Worm (Caenorhabditis elegans): ENCODE data around the gene ZK1127.3.

Gene ZK1127.3

ce11 chrII:7072590-7073536 is 17.8 kb downstream of the ZK1127.3 start:
- no peak for TF ChIP-seq ZK546.5 (tag; optimal IDR thresholded peaks at IDR 0.05)
- TF ChIP-seq nhr-237 (tag; optimal IDR thresholded peaks at IDR 0.05), result no peak
- no peak for TF ChIP-seq peb-1 (tag; optimal IDR thresholded peaks at IDR 0.05)
- TF ChIP-seq R02D3.7 (tag; optimal IDR thresholded peaks at IDR 0.05), result no peak
- TF ChIP-seq blmp-1 (tag; optimal IDR thresholded peaks at IDR 0.05; ENCODE audit: insufficient read depth), result no peak
- TF ChIP-seq ceh-16 (tag; optimal IDR thresholded peaks at IDR 0.05), result no peak
- TF ChIP-seq egl-27 (tag; optimal IDR thresholded peaks at IDR 0.05), result no peak
- TF ChIP-seq unc-55 (GFP tag; optimal IDR thresholded peaks at IDR 0.05), result peak; percentile 77
- peak; percentile 73 for TF ChIP-seq sma-3 (GFP tag; optimal IDR thresholded peaks at IDR 0.05)
- peak; percentile 12 for TF ChIP-seq nhr-21 (tag; optimal IDR thresholded peaks at IDR 0.05)
- TF ChIP-seq snpc-4 (tag; optimal IDR thresholded peaks at IDR 0.05), result no peak
- TF ChIP-seq lsy-2 (tag; optimal IDR thresholded peaks at IDR 0.05), result peak; percentile 14 to 83
- TF ChIP-seq nhr-129 (tag; optimal IDR thresholded peaks at IDR 0.05), result peak; percentile 70
- TF ChIP-seq ceh-82 (tag; optimal IDR thresholded peaks at IDR 0.05), result no peak
- no peak for TF ChIP-seq unc-39 (tag; optimal IDR thresholded peaks at IDR 0.05)
- TF ChIP-seq C34F6.9 (tag; optimal IDR thresholded peaks at IDR 0.05), result peak; percentile 96
- TF ChIP-seq elt-3 (tag; optimal IDR thresholded peaks at IDR 0.05), result no peak
- TF ChIP-seq mbf-1 (tag; optimal IDR thresholded peaks at IDR 0.05), result no peak
- no peak for TF ChIP-seq mab-5 (tag; optimal IDR thresholded peaks at IDR 0.05)
- TF ChIP-seq ztf-1 (GFP tag; conservative IDR thresholded peaks at IDR 0.05), result no peak
- no peak for TF ChIP-seq zag-1 (tag; optimal IDR thresholded peaks at IDR 0.05)
- TF ChIP-seq unc-62 (GFP tag; optimal IDR thresholded peaks at IDR 0.05), result no peak
- TF ChIP-seq fos-1 (tag; optimal IDR thresholded peaks at IDR 0.05), result peak; percentile 24
- no peak for TF ChIP-seq alr-1 (tag; optimal IDR thresholded peaks at IDR 0.05)
- peak; percentile 76 for TF ChIP-seq sma-9 (GFP tag; optimal IDR thresholded peaks at IDR 0.05)
- no peak for TF ChIP-seq sma-9 (tag; optimal IDR thresholded peaks at IDR 0.05)
- peak; percentile 57 for TF ChIP-seq nhr-11 (tag; optimal IDR thresholded peaks at IDR 0.05)
- TF ChIP-seq elt-1 (tag; optimal IDR thresholded peaks at IDR 0.05), result no peak
- TF ChIP-seq lin-13 (GFP tag; optimal IDR thresholded peaks at IDR 0.05), result peak; percentile 41
- TF ChIP-seq dmd-4 (tag; optimal IDR thresholded peaks at IDR 0.05), result no peak
- no peak for TF ChIP-seq sem-4 (tag; optimal IDR thresholded peaks at IDR 0.05)
- TF ChIP-seq nhr-23 (tag; optimal IDR thresholded peaks at IDR 0.05), result no peak
- no peak for TF ChIP-seq aly-2 (tag; optimal IDR thresholded peaks at IDR 0.05)
- TF ChIP-seq nhr-12 (tag; optimal IDR thresholded peaks at IDR 0.05), result no peak
- no peak for TF ChIP-seq skn-1 (tag; optimal IDR thresholded peaks at IDR 0.05)
- no peak for TF ChIP-seq nhr-77 (tag; optimal IDR thresholded peaks at IDR 0.05)
- no peak for TF ChIP-seq lin-39 (tag; optimal IDR thresholded peaks at IDR 0.05)
- TF ChIP-seq Y55F3AM.14 (GFP tag; optimal IDR thresholded peaks at IDR 0.05), result no peak
- peak; percentile 50 for TF ChIP-seq gmeb-1 (tag; optimal IDR thresholded peaks at IDR 0.05)
- peak; percentile 42 for TF ChIP-seq crh-2 (tag; optimal IDR thresholded peaks at IDR 0.05)
- TF ChIP-seq mdl-1 (tag; optimal IDR thresholded peaks at IDR 0.05), result peak in 1 of 2 experiments; percentile 23
- peak; percentile 55 for TF ChIP-seq F13H6.1 (tag; optimal IDR thresholded peaks at IDR 0.05)
- no peak for TF ChIP-seq nhr-25 (tag; optimal IDR thresholded peaks at IDR 0.05)
- TF ChIP-seq ztf-11 (tag; optimal IDR thresholded peaks at IDR 0.05), result no peak
- no peak for TF ChIP-seq nhr-10 (tag; optimal IDR thresholded peaks at IDR 0.05)
- no peak for TF ChIP-seq ama-1 (optimal IDR thresholded peaks at IDR 0.05)
- peak; percentile 2 for TF ChIP-seq ztf-4 (tag; optimal IDR thresholded peaks at IDR 0.05)
- TF ChIP-seq lin-11 (tag; optimal IDR thresholded peaks at IDR 0.05), result no peak
- no peak for TF ChIP-seq nhr-6 (tag; optimal IDR thresholded peaks at IDR 0.05)

Data from whole organism, L2 larva.